Worm (Caenorhabditis elegans) whole organism, early embryonic: ENCODE measurements around the gene F15B9.6.

Experiments used
- B0310.2 ChIP-seq: sonication (generic microtip); optimal IDR thresholded peaks from 2 replicates; lab custom pipeline; 2016; ENCODE audit warnings: mild to moderate bottlenecking, missing genetic modification characterization, missing compliant biosample characterization
- F13C5.2 ChIP-seq: sonication (generic microtip); optimal IDR thresholded peaks from 2 replicates; lab custom pipeline; 2017; ENCODE audit warnings: mild to moderate bottlenecking, missing genetic modification characterization, inconsistent platforms, missing compliant biosample characterization
- aly-1 ChIP-seq: sonication (generic microtip); optimal IDR thresholded peaks from 2 replicates; lab custom pipeline; 2016; ENCODE audit warnings: missing genetic modification characterization, missing compliant biosample characterization
- ama-1 ChIP-seq: fragments of 150-350 bp; optimal IDR thresholded peaks from 2 replicates; lab custom pipeline; 2014
- ceh-13 ChIP-seq: fragments of 200-800 bp; sonication (Bioruptor generic); optimal IDR thresholded peaks from 2 replicates; lab custom pipeline; 2018; ENCODE audit warnings: mild to moderate bottlenecking, missing genetic modification characterization, missing compliant biosample characterization
- ceh-36 ChIP-seq: sonication (generic microtip); optimal IDR thresholded peaks from 2 replicates; lab custom pipeline; 2016; ENCODE audit warnings: missing genetic modification characterization, inconsistent platforms, missing compliant biosample characterization
- ets-7 ChIP-seq: sonication (generic microtip); optimal IDR thresholded peaks from 2 replicates; lab custom pipeline; 2016; ENCODE audit warnings: missing genotype, missing genetic modification characterization, missing compliant biosample characterization
- flt-1 ChIP-seq: fragments of 200-800 bp; sonication (Bioruptor generic); IDR thresholded peaks from 2 replicates; pipeline ENCODE4 v1.3.6; 2022; ENCODE audit warnings: missing genetic modification characterization, missing compliant biosample characterization
- hmbx-1 ChIP-seq: sonication (generic microtip); optimal IDR thresholded peaks from 2 replicates; lab custom pipeline; 2016; ENCODE audit warnings: mild to moderate bottlenecking, missing genetic modification characterization, missing compliant biosample characterization
- hmg-4 ChIP-seq: fragments of 200-800 bp; sonication (Bioruptor generic); optimal IDR thresholded peaks from 2 replicates; lab custom pipeline; 2018; ENCODE audit warnings: mild to moderate bottlenecking, missing genetic modification characterization, missing compliant biosample characterization
- hnd-1 ChIP-seq: sonication (generic microtip); optimal IDR thresholded peaks from 2 replicates; lab custom pipeline; 2016; ENCODE audit warnings: missing genetic modification characterization, missing compliant biosample characterization
- pes-1 ChIP-seq: fragments of 200-800 bp; sonication (Bioruptor generic); IDR thresholded peaks from 2 replicates; pipeline ENCODE4 v1.3.6; 2022; ENCODE audit warnings: missing genetic modification reagents, missing genetic modification characterization, missing compliant biosample characterization
- sea-1 ChIP-seq: fragments of 200-800 bp; sonication (Bioruptor generic); conservative IDR thresholded peaks from 2 replicates; pipeline ENCODE4 v1.3.6; 2022; ENCODE audit warnings: missing genetic modification characterization, missing compliant biosample characterization
- tbx-11 ChIP-seq: fragments of 200-800 bp; sonication (Bioruptor generic); IDR thresholded peaks from 2 replicates; pipeline ENCODE4 v1.3.6; 2022; ENCODE audit warnings: missing genetic modification characterization, missing compliant biosample characterization
- tbx-37 ChIP-seq: fragments of 200-800 bp; sonication (Bioruptor generic); conservative IDR thresholded peaks from 2 replicates; pipeline ENCODE4 v1.3.6; 2022; ENCODE audit warnings: missing genetic modification reagents, missing genetic modification characterization, missing compliant biosample characterization
- tra-4 ChIP-seq: sonication (generic microtip); optimal IDR thresholded peaks from 2 replicates; lab custom pipeline; 2017; ENCODE audit warnings: missing genetic modification characterization, missing compliant biosample characterization

F15B9.6 gene

DNA sequence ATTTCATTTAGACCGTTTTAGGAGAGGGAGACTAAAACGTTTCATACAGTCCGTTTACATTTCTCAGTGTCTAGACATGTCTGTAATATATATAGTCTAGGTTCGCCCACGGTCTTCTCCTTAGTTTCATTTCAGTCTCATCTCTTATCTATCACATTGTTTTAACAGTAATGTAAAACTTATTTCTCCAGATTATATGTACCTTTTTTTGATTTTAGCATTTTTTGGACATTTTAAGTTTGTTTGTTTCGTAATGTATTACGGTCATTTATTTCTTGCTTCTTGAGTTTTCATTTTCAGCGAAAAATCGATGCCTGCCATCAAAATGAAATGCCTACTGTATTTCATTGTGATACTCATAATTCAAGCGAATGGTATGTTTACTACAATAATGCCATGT, at the start of gene F15B9.6:
Gene F15B9.6 (plus strand): TSS at position 301 of the 400 bp plus-strand sequence.
- TF ChIP-seq hmg-4 (no peak), tbx-37 (no peak)

- no peak for TF ChIP-seq flt-1 (GFP tag; lab: Robert Waterston, UW)
- TF ChIP-seq B0310.2 (tag; lab: Kevin White, UChicago): no peak
- TF ChIP-seq tbx-11 (GFP tag; lab: Robert Waterston, UW): no peak
- no peak for TF ChIP-seq pes-1 (GFP tag; lab: Robert Waterston, UW)
- TF ChIP-seq hmg-4: no peak
- TF ChIP-seq sea-1 (GFP tag; lab: Robert Waterston, UW): no peak
- no peak for TF ChIP-seq ceh-36 (tag; lab: Kevin White, UChicago)
- no peak for TF ChIP-seq ama-1
Observed at ce11 chrV:12967110-12967509, 46.8 kb upstream of the F15B9.6 start, which contains the start of gene R186.3. Gene R186.3 (minus strand): TSS chrV:12967210.

DNA sequence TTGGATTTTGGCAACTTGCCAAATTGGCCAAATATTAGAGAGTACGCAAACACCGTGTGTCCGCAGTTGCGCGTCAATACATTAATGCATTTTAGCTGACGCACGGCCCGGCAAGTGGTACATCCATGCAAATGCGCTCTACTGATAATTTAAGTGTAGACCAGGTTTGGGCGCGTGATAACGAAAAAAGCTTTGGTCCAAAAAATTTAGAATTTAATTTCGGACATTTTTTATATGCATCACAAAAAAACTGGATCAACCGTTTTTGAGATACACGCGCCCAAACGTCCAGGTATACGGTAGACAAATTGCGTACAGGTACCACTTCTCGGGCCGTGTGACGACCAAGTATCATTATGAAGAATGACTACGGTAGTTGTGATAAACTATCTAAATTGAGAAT, 46.0 kb upstream of the F15B9.6 start, which contains the start of gene R186.8:
Gene R186.8 (minus strand): TSS at position 58 of the 403 bp plus-strand sequence.
- TF ChIP-seq tbx-37 (0 out of 2 replicates have a peak, but pooled peaks have one; percentile 28), F13C5.2 (tag; lab: Kevin White, UChicago) (peak; percentile 13)

ce11 chrV:12968555-12968954, 45.4 kb upstream of the F15B9.6 start, which contains the start of gene lin-46:
Gene lin-46 (plus strand): TSS chrV:12968855.
- TF ChIP-seq flt-1 (GFP tag; lab: Robert Waterston, UW) (no peak), hnd-1 (tag; lab: Kevin White, UChicago) (no peak), B0310.2 (tag; lab: Kevin White, UChicago) (no peak)

- TF ChIP-seq ceh-13 (no peak), ets-7 (tag; lab: Kevin White, UChicago) (no peak), hmbx-1 (no peak), sea-1 (GFP tag; lab: Robert Waterston, UW) (no peak), flt-1 (GFP tag; lab: Robert Waterston, UW) (no peak), aly-1 (tag; lab: Kevin White, UChicago) (no peak)
Observed at ce11 chrV:12970575-12971160, 43.3 kb upstream of the F15B9.6 start, which contains the start of gene pnn-1. Gene pnn-1 (plus strand): TSS chrV:12971110.

DNA sequence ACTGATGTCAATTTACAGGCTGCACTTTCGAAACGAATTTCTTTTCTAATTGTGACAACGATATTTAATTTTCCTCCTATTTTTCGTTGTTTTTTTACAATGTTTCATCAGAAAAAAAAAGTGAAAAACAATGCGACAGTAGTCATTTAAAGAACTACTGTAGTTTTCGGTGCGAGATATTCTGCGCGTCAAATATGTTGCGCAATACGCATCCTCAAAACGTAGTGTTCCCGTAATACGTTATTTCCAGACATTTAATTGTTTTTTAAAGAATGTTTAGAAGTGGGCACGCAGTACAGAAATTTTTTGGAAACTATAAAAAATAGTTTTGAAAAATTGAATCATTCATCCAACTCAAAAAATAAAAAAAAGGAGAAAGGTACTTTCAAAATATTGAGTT, 39.9 kb upstream of the F15B9.6 start:
- TF ChIP-seq flt-1 (GFP tag; lab: Robert Waterston, UW) (no peak), ceh-13 (no peak), pes-1 (GFP tag; lab: Robert Waterston, UW) (no peak), sea-1 (GFP tag; lab: Robert Waterston, UW) (no peak), tbx-11 (GFP tag; lab: Robert Waterston, UW) (no peak), tbx-37 (no peak), ets-7 (tag; lab: Kevin White, UChicago) (no peak)

DNA sequence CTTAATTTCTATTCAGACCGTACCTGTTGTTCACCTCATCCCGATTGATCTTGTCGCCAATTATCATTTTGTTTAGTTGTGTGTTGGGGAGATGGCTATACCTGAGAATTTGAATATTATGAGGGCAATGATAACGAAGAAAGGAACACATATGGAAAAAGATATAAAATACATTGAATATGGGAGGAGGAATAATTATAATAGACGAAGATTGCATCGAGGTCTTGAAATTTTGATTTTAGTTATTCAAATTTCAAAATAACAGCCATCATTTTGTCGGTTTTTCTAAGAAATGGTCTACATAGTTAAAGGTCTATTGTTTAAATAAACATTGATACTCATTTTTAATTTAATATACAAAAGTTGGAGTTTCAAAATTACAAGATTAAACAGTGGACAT, 26.9 kb upstream of the F15B9.6 start, which contains the start of gene shw-3:
Gene shw-3 (minus strand): TSS at position 101 of the 400 bp plus-strand sequence.
- TF ChIP-seq tbx-11 (GFP tag; lab: Robert Waterston, UW) (no peak), ama-1 (no peak), hmbx-1 (no peak), hmg-4 (no peak), aly-1 (tag; lab: Kevin White, UChicago) (no peak), flt-1 (GFP tag; lab: Robert Waterston, UW) (no peak), B0310.2 (tag; lab: Kevin White, UChicago) (no peak)

DNA sequence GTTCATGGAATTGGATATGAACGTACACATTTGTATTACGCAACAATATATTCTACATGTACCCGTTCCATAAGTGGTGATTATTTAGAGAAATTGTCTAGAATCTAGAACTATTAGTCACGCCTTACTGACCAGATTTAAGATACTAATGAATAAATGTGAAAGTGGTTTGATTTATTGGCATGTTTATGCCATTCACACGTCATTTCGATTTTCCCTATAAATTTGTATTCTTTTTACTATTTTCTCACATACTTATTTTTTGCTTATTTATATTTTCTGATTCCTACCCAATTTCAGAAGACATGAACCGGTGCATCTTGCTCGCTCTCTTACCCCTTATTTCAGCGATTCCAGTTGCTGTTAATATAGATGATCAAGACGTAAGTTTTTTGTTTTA, 25.7 kb upstream of the F15B9.6 start, which contains the start of gene F15B9.8:
Gene F15B9.8 (plus strand): TSS at position 301 of the 400 bp plus-strand sequence.
- TF ChIP-seq ets-7 (tag; lab: Kevin White, UChicago): no peak
- no peak for TF ChIP-seq ceh-36 (tag; lab: Kevin White, UChicago)
- no peak for TF ChIP-seq tra-4 (tag; lab: Kevin White, UChicago)
- TF ChIP-seq flt-1 (GFP tag; lab: Robert Waterston, UW): no peak

DNA sequence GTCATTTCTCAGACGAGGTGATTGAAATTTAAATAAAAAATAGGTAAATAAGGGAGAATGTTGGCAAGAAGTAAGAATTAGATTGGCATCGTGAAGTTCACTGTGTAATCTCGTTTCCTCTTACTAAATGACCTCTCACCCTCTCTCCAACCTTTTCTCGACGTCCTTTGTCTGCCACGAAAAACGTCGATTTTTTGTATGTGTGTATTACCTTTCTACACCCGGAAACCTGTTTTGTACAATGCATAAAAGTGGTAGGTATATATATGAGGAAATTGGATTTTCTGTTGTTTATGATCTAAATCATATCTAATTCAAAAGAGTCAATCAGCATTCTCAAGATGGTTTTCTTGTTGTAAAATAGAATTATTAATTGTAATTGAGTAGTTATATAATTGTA, 21.1 kb upstream of the F15B9.6 start, which contains the start of the genes F15B9.11 and dsl-7:
Gene F15B9.11 (minus strand): TSS at position 5 of the 400 bp plus-strand sequence.
Gene dsl-7 (plus strand): TSS at position 260 of the 400 bp plus-strand sequence.
- TF ChIP-seq ceh-36 (tag; lab: Kevin White, UChicago) (no peak), hnd-1 (tag; lab: Kevin White, UChicago) (no peak), pes-1 (GFP tag; lab: Robert Waterston, UW) (no peak), F13C5.2 (tag; lab: Kevin White, UChicago) (no peak), tbx-37 (no peak), aly-1 (tag; lab: Kevin White, UChicago) (no peak), ets-7 (tag; lab: Kevin White, UChicago) (no peak), ama-1 (no peak), hmg-4 (no peak), ceh-13 (no peak), sea-1 (GFP tag; lab: Robert Waterston, UW) (no peak), flt-1 (GFP tag; lab: Robert Waterston, UW) (no peak), hmbx-1 (no peak), tra-4 (tag; lab: Kevin White, UChicago) (no peak)
